Fruit fly (Drosophila melanogaster): Measurements from ENCODE around the gene spg.

- TF ChIP-seq EcR (GFP tag; optimal IDR thresholded peaks at IDR 0.05) = no peak
- no peak for TF ChIP-seq pan (optimal IDR thresholded peaks at IDR 0.05)
- TF ChIP-seq psq (optimal IDR thresholded peaks at IDR 0.05) = no peak
- TF ChIP-seq CG8478 (optimal IDR thresholded peaks at IDR 0.05) = no peak
- TF ChIP-seq Dll (optimal IDR thresholded peaks at IDR 0.05) = no peak
- TF ChIP-seq usp (GFP tag; optimal IDR thresholded peaks at IDR 0.05) = no peak
Observed at dm6 chr3R:28913039-28913438, 68.0 kb downstream of the spg start.
